Fruit fly (Drosophila melanogaster) whole organism, embryonic: ENCODE results near the gene Sgs1.
A peak's percentile ranks its signal among the peaks of the same experiment; 100 is the strongest.

ENCODE experiments used
- B-H1 ChIP-seq: fragments of 200-800 bp; sonication (Bioruptor generic); IDR thresholded peaks from 3 replicates; pipeline ENCODE4 v1.3.6; 2022; ENCODE audit warnings: missing biosample characterization, missing genetic modification characterization
- Bgb ChIP-seq: fragments of 200-800 bp; sonication (Bioruptor generic); IDR thresholded peaks from 2 replicates; pipeline ENCODE4 v1.3.6; 2022; ENCODE audit warnings: missing biosample characterization, missing genetic modification characterization; ENCODE audit not compliant: partially characterized antibody
- Blimp-1 ChIP-seq: fragments of 200-800 bp; sonication (Bioruptor generic); optimal IDR thresholded peaks from 3 replicates; lab custom pipeline; 2018; ENCODE audit warnings: missing biosample characterization, missing genetic modification characterization, mild to moderate bottlenecking, moderate library complexity, missing genetic modification reagents
- CG11093 ChIP-seq: fragments of 200-800 bp; sonication (Bioruptor generic); IDR thresholded peaks from 3 replicates; pipeline ENCODE4 v1.3.6; 2022; ENCODE audit warnings: missing biosample characterization, missing genetic modification characterization
- CG11247 ChIP-seq: fragments of 200-800 bp; sonication (Bioruptor generic); IDR thresholded peaks from 2 replicates; pipeline ENCODE4 v1.3.6; 2022; ENCODE audit warnings: missing biosample characterization, missing genetic modification characterization
- CG11723 ChIP-seq: fragments of 200-800 bp; sonication (Bioruptor generic); optimal IDR thresholded peaks from 2 replicates; lab custom pipeline; 2017; ENCODE audit warnings: missing biosample characterization, mild to moderate bottlenecking, missing genetic modification characterization
- CG12744 ChIP-seq: fragments of 200-800 bp; sonication (Bioruptor generic); optimal IDR thresholded peaks from 2 replicates; lab custom pipeline; 2016; ENCODE audit warnings: missing biosample characterization, missing genetic modification characterization
- CG12769 ChIP-seq: fragments of 200-800 bp; sonication (Bioruptor generic); optimal IDR thresholded peaks from 2 replicates; lab custom pipeline; 2019; ENCODE audit warnings: missing biosample characterization, mild to moderate bottlenecking, missing genetic modification characterization, moderate library complexity
- CG14441 ChIP-seq: fragments of 200-800 bp; sonication (Bioruptor generic); IDR thresholded peaks from 2 replicates; pipeline ENCODE4 v1.3.6; 2022; ENCODE audit warnings: missing biosample characterization, missing genetic modification characterization
- CG16813 ChIP-seq: fragments of 200-800 bp; sonication (Bioruptor generic); IDR thresholded peaks from 3 replicates; pipeline ENCODE4 v1.3.6; 2022; ENCODE audit warnings: missing biosample characterization, missing genetic modification characterization; ENCODE audit not compliant: partially characterized antibody
- CG17359 ChIP-seq: fragments of 200-800 bp; sonication (Bioruptor generic); optimal IDR thresholded peaks from 3 replicates; lab custom pipeline; 2018; ENCODE audit warnings: missing biosample characterization, mild to moderate bottlenecking, missing genetic modification characterization, moderate library complexity
- CG18599 ChIP-seq: fragments of 200-800 bp; sonication (Bioruptor generic); optimal IDR thresholded peaks from 3 replicates; lab custom pipeline; 2017; ENCODE audit warnings: missing biosample characterization, missing genetic modification characterization, mild to moderate bottlenecking, moderate library complexity, missing genetic modification reagents
- CG2199 ChIP-seq: fragments of 200-800 bp; sonication (Bioruptor generic); IDR thresholded peaks from 3 replicates; pipeline ENCODE4 v1.3.6; 2022; ENCODE audit warnings: missing biosample characterization, missing genetic modification characterization
- CG2875 ChIP-seq: fragments of 200-800 bp; sonication (Bioruptor generic); optimal IDR thresholded peaks from 2 replicates; lab custom pipeline; 2017; ENCODE audit warnings: missing biosample characterization, mild to moderate bottlenecking, missing genetic modification characterization, missing genetic modification reagents
- CG3281 ChIP-seq: fragments of 200-800 bp; sonication (Bioruptor generic); optimal IDR thresholded peaks from 3 replicates; lab custom pipeline; 2017; ENCODE audit warnings: missing biosample characterization, mild to moderate bottlenecking, missing genetic modification characterization
- CG42726 ChIP-seq: fragments of 200-800 bp; sonication (Bioruptor generic); IDR thresholded peaks from 2 replicates; pipeline ENCODE4 v1.3.6; 2022; ENCODE audit warnings: missing biosample characterization, missing genetic modification characterization; ENCODE audit not compliant: partially characterized antibody
- CG6175 ChIP-seq: fragments of 200-800 bp; sonication (Bioruptor generic); IDR thresholded peaks from 3 replicates; pipeline ENCODE4 v1.3.6; 2022; ENCODE audit warnings: missing biosample characterization, missing genetic modification characterization
- CG8388 ChIP-seq: fragments of 200-800 bp; sonication (Bioruptor generic); optimal IDR thresholded peaks from 2 replicates; lab custom pipeline; 2019; ENCODE audit warnings: missing biosample characterization, mild to moderate bottlenecking, missing genetic modification characterization, moderate library complexity
- CG8924 ChIP-seq: fragments of 200-800 bp; optimal IDR thresholded peaks from 3 replicates; lab custom pipeline; 2019; ENCODE audit warnings: missing biosample characterization, mild to moderate bottlenecking, missing genetic modification characterization, moderate library complexity
- CG9797 ChIP-seq: fragments of 200-800 bp; sonication (Bioruptor generic); optimal IDR thresholded peaks from 3 replicates; lab custom pipeline; 2018; ENCODE audit warnings: missing biosample characterization, mild to moderate bottlenecking, missing genetic modification characterization
- CTCF ChIP-seq: fragments of 200-800 bp; sonication (Bioruptor generic); optimal IDR thresholded peaks from 2 replicates; lab custom pipeline; 2017; ENCODE audit warnings: missing biosample characterization, mild to moderate bottlenecking, missing genetic modification characterization, moderate library complexity
- Deaf1 ChIP-seq: fragments of 200-800 bp; optimal IDR thresholded peaks from 3 replicates; lab custom pipeline; 2019; ENCODE audit warnings: missing biosample characterization, mild to moderate bottlenecking, missing genetic modification characterization, moderate library complexity
- Dip2 ChIP-seq: fragments of 200-800 bp; sonication (Bioruptor generic); IDR thresholded peaks from 2 replicates; pipeline ENCODE4 v1.3.6; 2022; ENCODE audit warnings: missing biosample characterization, missing genetic modification characterization
- Elba2 ChIP-seq: fragments of 200-800 bp; sonication (Bioruptor generic); optimal IDR thresholded peaks from 3 replicates; lab custom pipeline; 2016; ENCODE audit warnings: missing biosample characterization, missing genetic modification characterization
- Ets65A ChIP-seq: fragments of 200-800 bp; sonication (Bioruptor generic); peaks from one replicate; lab custom pipeline; 2016; ENCODE audit warnings: missing biosample characterization, missing genetic modification characterization
- Hr3 ChIP-seq: fragments of 200-800 bp; sonication (Bioruptor generic); optimal IDR thresholded peaks from 3 replicates; lab custom pipeline; 2016; ENCODE audit warnings: missing biosample characterization, missing genetic modification characterization
- Med ChIP-seq: fragments of 200-800 bp; sonication (Bioruptor generic); peaks from one replicate; lab custom pipeline; 2016; ENCODE audit warnings: missing biosample characterization, missing genetic modification characterization, mild to moderate bottlenecking, inconsistent platforms, moderate library complexity
- NFAT ChIP-seq: fragments of 200-800 bp; sonication (Bioruptor generic); IDR thresholded peaks from 2 replicates; pipeline ENCODE4 v1.3.6; 2022; ENCODE audit warnings: missing biosample characterization, missing genetic modification characterization
- Opbp ChIP-seq: fragments of 200-800 bp; sonication (Bioruptor generic); IDR thresholded peaks from 3 replicates; pipeline ENCODE4 v1.3.6; 2022; ENCODE audit warnings: missing biosample characterization, missing genetic modification characterization; ENCODE audit not compliant: partially characterized antibody
- amos ChIP-seq: fragments of 200-800 bp; sonication (Bioruptor generic); IDR thresholded peaks from 2 replicates; pipeline ENCODE4 v1.3.6; 2022; ENCODE audit warnings: missing biosample characterization, missing genetic modification characterization; ENCODE audit not compliant: partially characterized antibody
- ara ChIP-seq: fragments of 200-800 bp; sonication (Bioruptor generic); IDR thresholded peaks from 2 replicates; pipeline ENCODE4 v1.3.6; 2022; ENCODE audit warnings: missing biosample characterization, missing genetic modification characterization
- az2 ChIP-seq: fragments of 200-800 bp; sonication (Bioruptor generic); optimal IDR thresholded peaks from 3 replicates; lab custom pipeline; 2016; ENCODE audit warnings: missing biosample characterization, missing genetic modification characterization
- cad ChIP-seq: fragments of >200 bp; optimal IDR thresholded peaks from 2 replicates; lab custom pipeline; 2017; ENCODE audit warnings: missing biosample characterization, missing genetic modification characterization
- chinmo ChIP-seq: fragments of 200-800 bp; sonication (Bioruptor generic); IDR thresholded peaks from 4 replicates; pipeline ENCODE4 v1.3.6; 2022; ENCODE audit warnings: missing biosample characterization, missing genetic modification characterization; ENCODE audit not compliant: partially characterized antibody
- chm ChIP-seq: fragments of 200-800 bp; sonication (Bioruptor generic); IDR thresholded peaks from 2 replicates; pipeline ENCODE4 v1.3.6; 2022; ENCODE audit warnings: missing biosample characterization, missing genetic modification characterization
- crol ChIP-seq: fragments of 200-800 bp; sonication (Bioruptor generic); IDR thresholded peaks from 2 replicates; pipeline ENCODE4 v1.3.6; 2022; ENCODE audit warnings: missing biosample characterization, missing genetic modification characterization
- danr ChIP-seq: fragments of 200-800 bp; sonication (Bioruptor generic); IDR thresholded peaks from 2 replicates; pipeline ENCODE4 v1.3.6; 2022; ENCODE audit warnings: missing biosample characterization, missing genetic modification characterization
- fd96Cb ChIP-seq: fragments of 200-800 bp; sonication (Bioruptor generic); optimal IDR thresholded peaks from 2 replicates; lab custom pipeline; 2018; ENCODE audit warnings: missing biosample characterization, mild to moderate bottlenecking, missing genetic modification characterization, moderate library complexity
- ftz-f1 ChIP-seq: fragments of 200-800 bp; sonication (Bioruptor generic); optimal IDR thresholded peaks from 2 replicates; lab custom pipeline; 2016; ENCODE audit warnings: missing biosample characterization, missing genetic modification characterization
- ind ChIP-seq: fragments of 200-800 bp; sonication (Bioruptor generic); optimal IDR thresholded peaks from 3 replicates; lab custom pipeline; 2016; ENCODE audit warnings: missing biosample characterization, missing genetic modification characterization
- jing ChIP-seq: fragments of 200-800 bp; sonication (Bioruptor generic); optimal IDR thresholded peaks from 2 replicates; lab custom pipeline; 2018; ENCODE audit warnings: missing biosample characterization, mild to moderate bottlenecking, missing genetic modification characterization
- lab ChIP-seq: fragments of 200-800 bp; sonication (Bioruptor generic); optimal IDR thresholded peaks from 3 replicates; lab custom pipeline; 2017; ENCODE audit warnings: missing biosample characterization, missing genetic modification characterization, mild to moderate bottlenecking, moderate library complexity, missing genetic modification reagents
- lmd ChIP-seq: fragments of 200-800 bp; sonication (Bioruptor generic); IDR thresholded peaks from 2 replicates; pipeline ENCODE4 v1.3.6; 2022; ENCODE audit warnings: missing biosample characterization, missing genetic modification characterization
- odd ChIP-seq: fragments of 200-800 bp; sonication (Bioruptor generic); optimal IDR thresholded peaks from 2 replicates; lab custom pipeline; 2017; ENCODE audit warnings: missing biosample characterization, mild to moderate bottlenecking, missing genetic modification characterization
- prd ChIP-seq, 3 experiments: fragments of >200 bp in 2 of 3; fragments of 200-800 bp in 1 of 3; sonication (Bioruptor generic) in 1 of 3; optimal IDR thresholded peaks in 2 of 3; IDR thresholded peaks in 1 of 3; 2 replicates in 2 of 3; 3 replicates in 1 of 3; pipeline versions ENCODE4 v1.3.6 to Lab custom; 2017 to 2022; ENCODE audit warnings: missing biosample characterization in 1 of 3, missing genetic modification characterization in 1 of 3
- sd ChIP-seq: fragments of 200-800 bp; sonication (Bioruptor generic); optimal IDR thresholded peaks from 3 replicates; lab custom pipeline; 2018; ENCODE audit warnings: missing biosample characterization, mild to moderate bottlenecking, missing genetic modification characterization, moderate library complexity
- sqz ChIP-seq: fragments of 200-800 bp; sonication (Bioruptor generic); optimal IDR thresholded peaks from 3 replicates; lab custom pipeline; 2018; ENCODE audit warnings: missing biosample characterization, mild to moderate bottlenecking, missing genetic modification characterization
- zfh2 ChIP-seq: fragments of 200-800 bp; sonication (Bioruptor generic); optimal IDR thresholded peaks from 2 replicates; lab custom pipeline; 2016; ENCODE audit warnings: missing biosample characterization, missing genetic modification characterization

Gene Sgs1

DNA sequence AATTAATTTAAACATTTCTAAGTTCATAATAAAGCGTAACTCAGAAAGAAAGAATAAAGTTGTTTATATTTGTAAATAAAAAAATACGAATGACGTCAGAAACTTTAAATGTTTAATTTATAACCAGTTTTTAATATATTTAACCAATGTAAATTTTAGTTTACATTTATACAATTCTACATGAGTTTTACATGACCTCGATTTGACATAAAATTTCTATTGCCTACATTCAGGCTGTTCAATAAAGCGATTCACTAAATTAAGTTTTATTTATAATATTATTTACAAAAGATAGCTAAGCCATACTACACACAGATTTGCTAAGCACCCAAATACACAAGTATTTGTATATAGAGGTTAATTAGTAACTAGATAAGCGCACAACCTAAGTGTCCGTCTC, 33.4 kb upstream of the Sgs1 start:
- TF ChIP-seq CTCF = peak; percentile 27
- no peak for TF ChIP-seq B-H1
- no peak for TF ChIP-seq CG11723 (GFP tag; lab: Kevin White, UChicago)
- peak; percentile 52; the same call in 1 of the 3 replicates for TF ChIP-seq CG16813 (GFP tag; lab: Robert Waterston, UW)
- TF ChIP-seq cad = no peak
- no peak for TF ChIP-seq CG18599
- TF ChIP-seq Bgb = peak; percentile 64
- peak; percentile 68 for TF ChIP-seq amos

DNA sequence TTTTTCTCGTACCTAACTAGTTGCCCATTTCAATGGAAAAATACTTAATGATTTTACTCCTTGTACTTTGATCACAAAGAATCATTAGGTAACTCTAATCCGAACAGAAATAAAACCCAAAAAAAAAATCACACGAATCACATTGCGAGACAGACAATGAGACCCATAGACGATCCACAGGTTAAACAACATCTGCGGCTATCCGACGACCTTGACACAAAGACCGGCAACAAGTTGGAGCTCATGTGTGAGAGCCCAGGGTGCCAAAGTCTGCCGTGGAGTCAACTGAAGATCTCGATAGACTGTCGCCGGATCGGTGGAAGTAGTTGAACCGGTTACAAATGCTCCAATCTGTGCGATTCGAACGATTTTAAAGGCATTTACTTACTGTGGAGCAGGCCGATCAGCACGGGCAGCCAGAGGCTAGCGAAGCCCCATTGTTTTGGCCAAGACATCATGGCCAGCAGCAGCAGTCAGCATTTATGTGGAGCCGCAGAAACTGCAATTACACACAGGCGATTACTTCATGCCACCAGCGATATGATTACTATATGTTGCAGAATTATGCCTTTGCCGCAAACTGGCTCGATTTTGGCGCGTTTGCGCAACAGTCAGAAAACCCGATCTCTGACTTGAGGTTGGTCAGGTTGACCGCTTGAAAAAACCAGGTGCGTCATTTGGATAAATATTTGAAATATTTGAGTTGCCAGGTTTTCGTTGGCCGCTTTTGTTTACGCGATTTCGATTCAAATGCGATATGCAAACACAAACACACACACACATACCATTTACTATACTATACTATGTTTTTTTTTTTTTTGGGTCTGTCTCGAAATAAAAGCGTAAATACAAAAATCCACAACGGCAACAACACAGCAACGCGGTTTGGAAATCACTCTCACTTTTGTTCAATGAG, 31.6 kb upstream of the Sgs1 start:
- TF ChIP-seq CG9797 (GFP tag; lab: Kevin White, UChicago) (no peak), Ets65A (no peak), CG12769 (peak; percentile 6), CG11093 (GFP tag; lab: Robert Waterston, UW) (no peak), Hr3 (GFP tag; lab: Kevin White, UChicago) (no peak), CG6175 (0 out of 3 replicates have a peak, but pooled peaks have one; percentile 24), CG11247 (GFP tag; lab: Robert Waterston, UW) (no peak), ara (no peak), CG12744 (GFP tag; lab: Kevin White, UChicago) (no peak), fd96Cb (tag; lab: Kevin White, UChicago) (no peak), Opbp (GFP tag; lab: Robert Waterston, UW) (no peak), Med (no peak), lab (GFP tag; lab: Kevin White, UChicago) (no peak), Bgb (no peak), chm (GFP tag; lab: Robert Waterston, UW) (no peak), Dip2 (GFP tag; lab: Robert Waterston, UW) (no peak), az2 (GFP tag; lab: Kevin White, UChicago) (no peak), Blimp-1 (GFP tag; lab: Kevin White, UChicago) (peak; percentile 34), odd (GFP tag; lab: Kevin White, UChicago) (no peak), jing (GFP tag; lab: Kevin White, UChicago) (no peak), Deaf1 (no peak), CG17359 (no peak), CG3281 (GFP tag; lab: Kevin White, UChicago) (no peak), chinmo (peak; percentile 72; the same call in 2 of the 4 replicates), CG42726 (0 out of 2 replicates have a peak, but pooled peaks have one; percentile 42), CG8924 (tag; lab: Kevin White, UChicago) (no peak), CG8388 (GFP tag; lab: Kevin White, UChicago) (no peak), CG2875 (GFP tag; lab: Kevin White, UChicago) (no peak), sqz (GFP tag; lab: Kevin White, UChicago) (peak; percentile 80), NFAT (no peak), danr (GFP tag; lab: Robert Waterston, UW) (no peak), CG14441 (GFP tag; lab: Robert Waterston, UW) (peak; percentile 7; the same call in 1 of the 2 replicates), zfh2 (GFP tag; lab: Kevin White, UChicago) (no peak), ftz-f1 (GFP tag; lab: Kevin White, UChicago) (peak; percentile 62), sd (tag; lab: Kevin White, UChicago) (peak; percentile 98), crol (GFP tag; lab: Robert Waterston, UW) (no peak), prd (optimal IDR thresholded peaks at IDR 0.05; lab: Kevin White, UChicago) (no peak), prd (GFP tag; IDR thresholded peaks at IDR 0.05; lab: Robert Waterston, UW) (no peak), Elba2 (GFP tag; lab: Kevin White, UChicago) (no peak), ind (GFP tag; lab: Kevin White, UChicago) (no peak), lmd (GFP tag; lab: Robert Waterston, UW) (no peak), CG2199 (GFP tag; lab: Robert Waterston, UW) (no peak)
